Fruit fly (Drosophila melanogaster) whole organism: Measurements from ENCODE around the gene eIF3d1.

Experiments used
- CG8478 ChIP-seq: fragments of >200 bp; optimal IDR thresholded peaks from 2 replicates; lab custom pipeline; 2018; ENCODE audit warnings: inconsistent platforms
- Dll ChIP-seq: fragments of >200 bp; optimal IDR thresholded peaks from 2 replicates; lab custom pipeline; 2017
- EcR ChIP-seq, 2 experiments: fragments of >200 bp; optimal IDR thresholded peaks; 2 replicates each; lab custom pipeline; 2017; ENCODE audit warnings: missing biosample characterization in 2 of 2, missing genetic modification characterization in 2 of 2, missing genetic modification reagents in 2 of 2
- pan ChIP-seq: fragments of >200 bp; optimal IDR thresholded peaks from 2 replicates; lab custom pipeline; 2017
- psq ChIP-seq: fragments of >200 bp; optimal IDR thresholded peaks from 2 replicates; lab custom pipeline; 2017
- usp ChIP-seq: fragments of >200 bp; optimal IDR thresholded peaks from 2 replicates; lab custom pipeline; 2017; ENCODE audit warnings: missing biosample characterization, missing genetic modification characterization, mixed read lengths

DNA sequence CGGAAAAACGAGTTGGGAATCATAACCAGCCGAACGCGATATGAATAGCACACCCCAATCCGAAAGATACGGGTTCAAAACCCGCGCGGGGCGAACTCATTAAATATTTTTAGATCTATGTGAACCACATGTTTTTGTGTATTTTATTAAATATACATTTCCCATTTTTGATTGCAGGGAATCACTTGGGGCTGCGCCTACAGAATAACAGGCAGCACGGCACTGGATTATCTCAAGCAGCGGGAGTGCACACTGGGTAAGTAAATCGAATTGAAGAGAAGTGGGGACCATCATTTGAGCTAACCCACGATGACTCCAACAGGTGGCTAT is 50.6 kb downstream of the eIF3d1 start:
- TF ChIP-seq CG8478 (lab: Kevin White, UChicago): no peak
- no peak for TF ChIP-seq usp (GFP tag; lab: Kevin White, UChicago)
- no peak for TF ChIP-seq pan (lab: Kevin White, UChicago)
- no peak for TF ChIP-seq psq (lab: Kevin White, UChicago)
- no peak for TF ChIP-seq EcR (GFP tag; optimal IDR thresholded peaks at IDR 0.05; lab: Kevin White, UChicago)
- no peak for TF ChIP-seq Dll (lab: Kevin White, UChicago)
